Worm (Caenorhabditis elegans) whole organism, mixed stage, embryonic: ENCODE measurements around the gene nas-22.

Experiments used
- nhr-12 ChIP-seq: fragments of 150-350 bp; optimal IDR thresholded peaks from 2 replicates; lab custom pipeline; 2014; ENCODE audit warnings: missing biosample characterization, missing genetic modification characterization
- pha-4 ChIP-seq: fragments of 150-350 bp; optimal IDR thresholded peaks from 2 replicates; lab custom pipeline; 2018; ENCODE audit warnings: missing biosample characterization, missing genetic modification reagents, missing genetic modification characterization
- tbx-8 ChIP-seq: fragments of 200-800 bp; sonication (Bioruptor generic); optimal IDR thresholded peaks from 2 replicates; lab custom pipeline; 2018; ENCODE audit warnings: mild to moderate bottlenecking, missing genetic modification characterization, moderate library complexity, missing compliant biosample characterization

DNA sequence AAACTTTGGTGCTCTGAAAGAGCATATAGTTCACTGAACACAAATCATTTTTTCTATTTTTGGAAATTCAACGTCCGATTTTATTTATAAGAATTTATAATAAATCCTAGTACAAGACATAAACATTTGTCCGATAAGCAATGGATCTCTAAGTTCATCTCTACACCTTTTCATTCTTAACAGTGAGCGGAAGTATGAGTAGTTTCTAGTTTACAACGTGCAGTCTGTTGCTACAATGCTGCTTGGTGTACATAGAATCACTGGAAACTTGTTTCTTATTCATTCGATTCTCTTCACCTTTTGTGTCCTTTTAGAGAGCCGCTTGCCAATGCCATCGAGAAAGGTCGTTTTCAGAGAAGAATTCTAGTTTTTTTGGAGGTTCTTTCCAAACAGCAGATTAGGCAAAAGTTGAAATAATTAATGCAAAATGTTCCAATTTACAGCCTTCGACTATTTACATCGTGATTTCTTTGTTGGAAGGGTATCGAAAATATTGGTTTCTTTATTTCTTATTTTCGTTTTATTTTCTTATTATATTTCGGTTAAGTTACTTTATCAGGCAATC, 52.5 kb downstream of the nas-22 start:
- no peak for TF ChIP-seq nhr-12 (tag; lab: Kevin White, UChicago)
- no peak for TF ChIP-seq pha-4
- no peak for TF ChIP-seq tbx-8 (GFP tag; lab: Kevin White, UChicago)
